Fruit fly (Drosophila melanogaster) whole organism, embryonic: ENCODE measurements around the gene Eip75B.

Experiments used
- Atf3 ChIP-seq: fragments of 200-800 bp; sonication (Bioruptor generic); optimal IDR thresholded peaks from 3 replicates; lab custom pipeline; 2016; ENCODE audit warnings: missing biosample characterization, missing genetic modification characterization
- CG12942 ChIP-seq: fragments of 200-800 bp; sonication (Bioruptor generic); optimal IDR thresholded peaks from 3 replicates; lab custom pipeline; 2016; ENCODE audit warnings: missing biosample characterization, missing genetic modification characterization
- CG13894 ChIP-seq: fragments of 200-800 bp; sonication (Bioruptor generic); optimal IDR thresholded peaks from 3 replicates; lab custom pipeline; 2018; ENCODE audit warnings: missing biosample characterization, mild to moderate bottlenecking, missing genetic modification characterization, moderate library complexity
- CG15011 ChIP-seq: fragments of 200-800 bp; sonication (Bioruptor generic); optimal IDR thresholded peaks from 3 replicates; lab custom pipeline; 2018; ENCODE audit warnings: missing biosample characterization, mild to moderate bottlenecking, missing genetic modification characterization
- CG16813 ChIP-seq: fragments of 200-800 bp; sonication (Bioruptor generic); IDR thresholded peaks from 3 replicates; pipeline ENCODE4 v1.3.6; 2022; ENCODE audit warnings: missing biosample characterization, missing genetic modification characterization; ENCODE audit not compliant: partially characterized antibody
- CG32532 ChIP-seq: fragments of 200-800 bp; sonication (Bioruptor generic); IDR thresholded peaks from 2 replicates; pipeline ENCODE4 v1.3.6; 2022; ENCODE audit warnings: missing biosample characterization, missing genetic modification characterization
- CG34422 ChIP-seq: fragments of 200-800 bp; sonication (Bioruptor generic); IDR thresholded peaks from 3 replicates; pipeline ENCODE4 v1.3.6; 2022; ENCODE audit warnings: missing biosample characterization, missing genetic modification characterization
- CG7556 ChIP-seq: fragments of 200-800 bp; sonication (Bioruptor generic); optimal IDR thresholded peaks from 2 replicates; lab custom pipeline; 2017; ENCODE audit warnings: missing biosample characterization, mild to moderate bottlenecking, missing genetic modification characterization
- CTCF ChIP-seq: fragments of 200-800 bp; sonication (Bioruptor generic); optimal IDR thresholded peaks from 2 replicates; lab custom pipeline; 2017; ENCODE audit warnings: missing biosample characterization, mild to moderate bottlenecking, missing genetic modification characterization, moderate library complexity
- E2f2 ChIP-seq: fragments of 200-800 bp; sonication (Bioruptor generic); IDR thresholded peaks from 2 replicates; pipeline ENCODE4 v1.3.6; 2022; ENCODE audit warnings: missing biosample characterization, missing genetic modification characterization
- Eip74EF ChIP-seq, 2 experiments: fragments of 200-800 bp in 1 of 2; fragments of >200 bp in 1 of 2; sonication (Bioruptor generic) in 1 of 2; optimal IDR thresholded peaks; 2 replicates each; lab custom pipeline; 2017 to 2019; ENCODE audit warnings: missing biosample characterization in 2 of 2, missing genetic modification characterization in 2 of 2, mild to moderate bottlenecking in 1 of 2, moderate library complexity in 1 of 2
- GATAe ChIP-seq: fragments of 200-800 bp; sonication (Bioruptor generic); conservative IDR thresholded peaks from 2 replicates; pipeline ENCODE4 v1.3.6; 2022; ENCODE audit warnings: missing biosample characterization, missing genetic modification characterization
- H2.0 ChIP-seq: fragments of 200-800 bp; sonication (Bioruptor generic); IDR thresholded peaks from 2 replicates; pipeline ENCODE4 v1.3.6; 2022; ENCODE audit warnings: missing biosample characterization, missing genetic modification characterization
- Hmx ChIP-seq: fragments of 200-800 bp; sonication (Bioruptor generic); optimal IDR thresholded peaks from 2 replicates; lab custom pipeline; 2016; ENCODE audit warnings: missing biosample characterization, missing genetic modification characterization
- Lim3 ChIP-seq: fragments of 200-800 bp; sonication (Bioruptor generic); IDR thresholded peaks from 2 replicates; pipeline ENCODE4 v1.3.6; 2022; ENCODE audit warnings: missing biosample characterization, missing genetic modification characterization
- Med ChIP-seq: fragments of 200-800 bp; sonication (Bioruptor generic); peaks from one replicate; lab custom pipeline; 2016; ENCODE audit warnings: missing biosample characterization, missing genetic modification characterization, mild to moderate bottlenecking, inconsistent platforms, moderate library complexity
- NC2α ChIP-seq: fragments of 200-800 bp; sonication (Bioruptor generic); optimal IDR thresholded peaks from 2 replicates; lab custom pipeline; 2016; ENCODE audit warnings: missing biosample characterization, missing genetic modification characterization
- Pdp1 ChIP-seq, 2 experiments: fragments of 200-800 bp; sonication (Bioruptor generic); optimal IDR thresholded peaks; 3 replicates each; lab custom pipeline; 2016; ENCODE audit warnings: missing biosample characterization in 2 of 2, missing genetic modification characterization in 2 of 2, mild to moderate bottlenecking in 1 of 2, moderate library complexity in 1 of 2
- Side ChIP-seq: fragments of 200-800 bp; sonication (Bioruptor generic); optimal IDR thresholded peaks from 2 replicates; lab custom pipeline; 2016; ENCODE audit warnings: missing biosample characterization, missing genetic modification characterization
- ab ChIP-seq: fragments of 200-800 bp; sonication (Bioruptor generic); optimal IDR thresholded peaks from 2 replicates; lab custom pipeline; 2016; ENCODE audit warnings: missing biosample characterization, missing genetic modification characterization
- ato ChIP-seq: fragments of 200-800 bp; sonication (Bioruptor generic); IDR thresholded peaks from 2 replicates; pipeline ENCODE4 v1.3.6; 2022; ENCODE audit warnings: missing biosample characterization, missing genetic modification characterization; ENCODE audit not compliant: partially characterized antibody
- crol ChIP-seq: fragments of 200-800 bp; sonication (Bioruptor generic); IDR thresholded peaks from 2 replicates; pipeline ENCODE4 v1.3.6; 2022; ENCODE audit warnings: missing biosample characterization, missing genetic modification characterization
- dmrt99B ChIP-seq: fragments of 200-800 bp; sonication (Bioruptor generic); optimal IDR thresholded peaks from 2 replicates; lab custom pipeline; 2018; ENCODE audit warnings: missing biosample characterization, mild to moderate bottlenecking, missing genetic modification characterization, moderate library complexity
- dpn ChIP-seq, 2 experiments: fragments of 200-800 bp; sonication (Bioruptor generic); optimal IDR thresholded peaks; 3 replicates each; lab custom pipeline; 2016; ENCODE audit warnings: missing biosample characterization in 2 of 2, missing genetic modification characterization in 2 of 2
- exex ChIP-seq: fragments of 200-800 bp; sonication (Bioruptor generic); optimal IDR thresholded peaks from 4 replicates; lab custom pipeline; 2018; ENCODE audit warnings: missing biosample characterization, mild to moderate bottlenecking, missing genetic modification characterization, moderate library complexity
- ftz-f1 ChIP-seq: fragments of 200-800 bp; sonication (Bioruptor generic); optimal IDR thresholded peaks from 2 replicates; lab custom pipeline; 2016; ENCODE audit warnings: missing biosample characterization, missing genetic modification characterization
- kni ChIP-seq: fragments of 200-800 bp; sonication (Bioruptor generic); optimal IDR thresholded peaks from 3 replicates; lab custom pipeline; 2017; ENCODE audit warnings: mild to moderate bottlenecking, missing biosample characterization, missing genetic modification reagents, missing genetic modification characterization
- lbe ChIP-seq: fragments of 200-800 bp; sonication (Bioruptor generic); optimal IDR thresholded peaks from 2 replicates; lab custom pipeline; 2016; ENCODE audit warnings: missing biosample characterization, mild to moderate bottlenecking, missing genetic modification characterization
- mirr ChIP-seq: fragments of 200-800 bp; sonication (Bioruptor generic); optimal IDR thresholded peaks from 3 replicates; lab custom pipeline; 2018; ENCODE audit warnings: missing biosample characterization, mild to moderate bottlenecking, missing genetic modification characterization
- nom ChIP-seq: fragments of 200-800 bp; sonication (Bioruptor generic); optimal IDR thresholded peaks from 2 replicates; lab custom pipeline; 2017; ENCODE audit warnings: missing biosample characterization, missing genetic modification characterization, mild to moderate bottlenecking, moderate library complexity, missing genetic modification reagents
- sd ChIP-seq: fragments of 200-800 bp; sonication (Bioruptor generic); optimal IDR thresholded peaks from 3 replicates; lab custom pipeline; 2018; ENCODE audit warnings: missing biosample characterization, mild to moderate bottlenecking, missing genetic modification characterization, moderate library complexity
- sens ChIP-seq: fragments of 200-800 bp; sonication (Bioruptor generic); peaks from one replicate; lab custom pipeline; 2016; ENCODE audit warnings: missing biosample characterization, missing genetic modification characterization
- slp2 ChIP-seq: fragments of 200-800 bp; sonication (Bioruptor generic); optimal IDR thresholded peaks from 2 replicates; lab custom pipeline; 2016; ENCODE audit warnings: missing biosample characterization, missing genetic modification characterization
- sna ChIP-seq: fragments of 200-800 bp; sonication (Bioruptor generic); IDR thresholded peaks from 2 replicates; pipeline ENCODE4 v1.3.6; 2022; ENCODE audit warnings: missing biosample characterization, missing genetic modification characterization; ENCODE audit not compliant: partially characterized antibody
- sug ChIP-seq: fragments of 200-800 bp; optimal IDR thresholded peaks from 2 replicates; lab custom pipeline; 2019; ENCODE audit warnings: missing biosample characterization, mild to moderate bottlenecking, missing genetic modification characterization, moderate library complexity
- vfl ChIP-seq: fragments of 200-800 bp; sonication (Bioruptor generic); optimal IDR thresholded peaks from 2 replicates; lab custom pipeline; 2016; ENCODE audit warnings: missing biosample characterization, missing genetic modification characterization
- vvl ChIP-seq: fragments of 200-800 bp; sonication (Bioruptor generic); IDR thresholded peaks from 2 replicates; pipeline ENCODE4 v1.3.6; 2022; ENCODE audit warnings: missing biosample characterization, missing genetic modification characterization
- zen2 ChIP-seq: fragments of 200-800 bp; sonication (Bioruptor generic); IDR thresholded peaks from 3 replicates; pipeline ENCODE4 v1.3.6; 2022; ENCODE audit warnings: missing biosample characterization, missing genetic modification characterization; ENCODE audit not compliant: partially characterized antibody

Gene Eip75B

dm6 chr3L:18007413-18008164, 56.9 kb downstream of the Eip75B start (continued):
- TF ChIP-seq CG32532 (GFP tag; lab: Robert Waterston, UW) (peak; percentile 19; the same call in 1 of the 2 replicates), CG7556 (GFP tag; lab: Kevin White, UChicago) (no peak), ab (GFP tag; lab: Kevin White, UChicago) (no peak), sug (peak; percentile 34), lbe (GFP tag; lab: Kevin White, UChicago) (peak; percentile 51), dmrt99B (tag; lab: Kevin White, UChicago) (no peak), zen2 (GFP tag; lab: Robert Waterston, UW) (no peak), CTCF (GFP tag; lab: Kevin White, UChicago) (no peak), NC2α (no peak), vvl (GFP tag; lab: Robert Waterston, UW) (peak; percentile 53; the same call in 1 of the 2 replicates), ato (GFP tag; lab: Robert Waterston, UW) (no peak), H2.0 (no peak), sd (tag; lab: Kevin White, UChicago) (peak; percentile 32), nom (no peak), sna (GFP tag; lab: Robert Waterston, UW) (no peak), mirr (GFP tag; lab: Kevin White, UChicago) (peak; percentile 54), ftz-f1 (peak; percentile 65), vfl (no peak), Hmx (GFP tag; lab: Kevin White, UChicago) (no peak), E2f2 (GFP tag; lab: Robert Waterston, UW) (no peak), slp2 (GFP tag; lab: Kevin White, UChicago) (no peak), exex (tag; lab: Kevin White, UChicago) (peak; percentile 66), CG15011 (GFP tag; lab: Kevin White, UChicago) (no peak), kni (GFP tag; lab: Kevin White, UChicago) (peak; percentile 29), CG16813 (GFP tag; lab: Robert Waterston, UW) (no peak), CG13894 (tag; lab: Kevin White, UChicago) (peak; percentile 9), Pdp1 (GFP tag; optimal IDR thresholded peaks at IDR 0.05; lab: Kevin White, UChicago) (no peak), Atf3 (GFP tag; lab: Kevin White, UChicago) (no peak), dpn (GFP tag; optimal IDR thresholded peaks at IDR 0.05; lab: Kevin White, UChicago) (no peak), Eip74EF (GFP tag; optimal IDR thresholded peaks at IDR 0.05; lab: Kevin White, UChicago) (peak in 1 of 2 experiments; percentile 48), Side (GFP tag; lab: Kevin White, UChicago) (no peak), CG12942 (GFP tag; lab: Kevin White, UChicago) (no peak), GATAe (GFP tag; lab: Robert Waterston, UW) (0 out of 2 replicates have a peak, but pooled peaks have one; percentile 20)

- peak; percentile 30 for TF ChIP-seq sens (GFP tag; lab: Kevin White, UChicago)
- peak; percentile 45; the same call in 1 of the 2 replicates for TF ChIP-seq crol (GFP tag; lab: Robert Waterston, UW)
- TF ChIP-seq Med (GFP tag; lab: Kevin White, UChicago), result peak; percentile 22
- no peak for TF ChIP-seq Lim3 (GFP tag; lab: Robert Waterston, UW)
- no peak for TF ChIP-seq CG34422
These were observed 58.1 kb downstream of the Eip75B start for dm6 chr3L:18006347-18006746.
